Fruit fly (Drosophila melanogaster) whole organism, embryonic: Measurements from ENCODE around the gene CG7565.

Experiments
- ATbp ChIP-seq: fragments of 200-800 bp; sonication (Bioruptor generic); optimal IDR thresholded peaks from 2 replicates; lab custom pipeline; 2017; ENCODE audit warnings: missing biosample characterization, mild to moderate bottlenecking, missing genetic modification characterization, missing genetic modification reagents
- Ada2b ChIP-seq: fragments of 200-800 bp; sonication (Bioruptor generic); IDR thresholded peaks from 2 replicates; pipeline ENCODE4 v1.3.6; 2022; ENCODE audit warnings: missing biosample characterization, missing genetic modification characterization
- Blimp-1 ChIP-seq: fragments of 200-800 bp; sonication (Bioruptor generic); optimal IDR thresholded peaks from 3 replicates; lab custom pipeline; 2018; ENCODE audit warnings: missing biosample characterization, missing genetic modification characterization, mild to moderate bottlenecking, moderate library complexity, missing genetic modification reagents
- Bteb2 ChIP-seq: fragments of 200-800 bp; sonication (Bioruptor generic); optimal IDR thresholded peaks from 2 replicates; lab custom pipeline; 2016; ENCODE audit warnings: missing biosample characterization, missing genetic modification characterization
- C15 ChIP-seq: fragments of 200-800 bp; sonication (Bioruptor generic); IDR thresholded peaks from 3 replicates; pipeline ENCODE4 v1.3.6; 2022; ENCODE audit warnings: missing biosample characterization, missing genetic modification characterization
- CG13296 ChIP-seq: fragments of 200-800 bp; sonication (Bioruptor generic); optimal IDR thresholded peaks from 3 replicates; lab custom pipeline; 2018; ENCODE audit warnings: missing biosample characterization, mild to moderate bottlenecking, missing genetic modification characterization
- CG14014 ChIP-seq: fragments of 200-800 bp; sonication (Bioruptor generic); IDR thresholded peaks from 2 replicates; pipeline ENCODE4 v1.3.6; 2022; ENCODE audit warnings: missing biosample characterization, missing genetic modification characterization
- CG15514 ChIP-seq: fragments of 200-800 bp; sonication (Bioruptor generic); optimal IDR thresholded peaks from 3 replicates; lab custom pipeline; 2017; ENCODE audit warnings: missing biosample characterization, missing genetic modification characterization, mild to moderate bottlenecking, moderate library complexity, missing genetic modification reagents
- CG17385 ChIP-seq: fragments of 200-800 bp; sonication (Bioruptor generic); optimal IDR thresholded peaks from 3 replicates; lab custom pipeline; 2018; ENCODE audit warnings: missing biosample characterization, mild to moderate bottlenecking, missing genetic modification characterization
- CG18599 ChIP-seq: fragments of 200-800 bp; sonication (Bioruptor generic); optimal IDR thresholded peaks from 3 replicates; lab custom pipeline; 2017; ENCODE audit warnings: missing biosample characterization, missing genetic modification characterization, mild to moderate bottlenecking, moderate library complexity, missing genetic modification reagents
- CG18764 ChIP-seq: fragments of 200-800 bp; sonication (Bioruptor generic); optimal IDR thresholded peaks from 3 replicates; lab custom pipeline; 2016; ENCODE audit warnings: missing biosample characterization, missing genetic modification characterization
- CG2678 ChIP-seq: fragments of 200-800 bp; sonication (Bioruptor generic); optimal IDR thresholded peaks from 3 replicates; lab custom pipeline; 2019; ENCODE audit warnings: missing biosample characterization, mild to moderate bottlenecking, missing genetic modification characterization, moderate library complexity
- CG3407 ChIP-seq: fragments of 200-800 bp; sonication (Bioruptor generic); optimal IDR thresholded peaks from 2 replicates; lab custom pipeline; 2018; ENCODE audit warnings: missing biosample characterization, mild to moderate bottlenecking, missing genetic modification characterization
- CG34224 ChIP-seq: fragments of 200-800 bp; sonication (Bioruptor generic); IDR thresholded peaks from 3 replicates; pipeline ENCODE4 v1.3.6; 2022; ENCODE audit warnings: missing biosample characterization, missing genetic modification characterization; ENCODE audit not compliant: partially characterized antibody
- CG3995 ChIP-seq: fragments of 200-800 bp; sonication (Bioruptor generic); optimal IDR thresholded peaks from 3 replicates; lab custom pipeline; 2016; ENCODE audit warnings: missing biosample characterization, missing genetic modification characterization
- CG4424 ChIP-seq: fragments of 200-800 bp; sonication (Bioruptor generic); optimal IDR thresholded peaks from 3 replicates; lab custom pipeline; 2016; ENCODE audit warnings: missing biosample characterization, missing genetic modification characterization
- CG6683 ChIP-seq: fragments of 200-800 bp; sonication (Bioruptor generic); optimal IDR thresholded peaks from 2 replicates; lab custom pipeline; 2017; ENCODE audit warnings: missing biosample characterization, mild to moderate bottlenecking, missing genetic modification characterization, missing genetic modification reagents
- CG6689 ChIP-seq: fragments of 200-800 bp; sonication (Bioruptor generic); IDR thresholded peaks from 2 replicates; pipeline ENCODE4 v1.3.6; 2022; ENCODE audit warnings: missing biosample characterization, missing genetic modification characterization
- CG6791 ChIP-seq: fragments of 200-800 bp; sonication (Bioruptor generic); IDR thresholded peaks from 3 replicates; pipeline ENCODE4 v1.3.6; 2022; ENCODE audit warnings: missing biosample characterization, missing genetic modification characterization; ENCODE audit not compliant: partially characterized antibody
- CG6854 ChIP-seq: fragments of 200-800 bp; sonication (Bioruptor generic); optimal IDR thresholded peaks from 3 replicates; lab custom pipeline; 2017; ENCODE audit warnings: missing biosample characterization, mild to moderate bottlenecking, missing genetic modification characterization
- CG7357 ChIP-seq: fragments of 200-800 bp; sonication (Bioruptor generic); IDR thresholded peaks from 3 replicates; pipeline ENCODE4 v1.3.6; 2022; ENCODE audit warnings: missing biosample characterization, missing genetic modification characterization
- CG7786 ChIP-seq: fragments of 200-800 bp; sonication (Bioruptor generic); optimal IDR thresholded peaks from 2 replicates; lab custom pipeline; 2016; ENCODE audit warnings: missing biosample characterization, missing genetic modification characterization
- CG7839 ChIP-seq: fragments of 200-800 bp; sonication (Bioruptor generic); optimal IDR thresholded peaks from 3 replicates; lab custom pipeline; 2018; ENCODE audit warnings: missing biosample characterization, mild to moderate bottlenecking, missing genetic modification characterization, moderate library complexity
- CTCF ChIP-seq: fragments of 200-800 bp; sonication (Bioruptor generic); optimal IDR thresholded peaks from 2 replicates; lab custom pipeline; 2017; ENCODE audit warnings: missing biosample characterization, mild to moderate bottlenecking, missing genetic modification characterization, moderate library complexity
- CoRest ChIP-seq: fragments of 200-800 bp; sonication (Bioruptor generic); optimal IDR thresholded peaks from 3 replicates; lab custom pipeline; 2018; ENCODE audit warnings: missing biosample characterization, mild to moderate bottlenecking, missing genetic modification characterization, moderate library complexity
- D19A ChIP-seq: fragments of 200-800 bp; optimal IDR thresholded peaks from 3 replicates; lab custom pipeline; 2019; ENCODE audit warnings: missing biosample characterization, mild to moderate bottlenecking, missing genetic modification characterization, moderate library complexity
- Doc3 ChIP-seq: fragments of 200-800 bp; sonication (Bioruptor generic); IDR thresholded peaks from 3 replicates; pipeline ENCODE4 v1.3.6; 2022; ENCODE audit warnings: missing biosample characterization, missing genetic modification characterization; ENCODE audit not compliant: partially characterized antibody
- Fer2 ChIP-seq: fragments of 200-800 bp; sonication (Bioruptor generic); optimal IDR thresholded peaks from 2 replicates; lab custom pipeline; 2018; ENCODE audit warnings: missing biosample characterization, mild to moderate bottlenecking, missing genetic modification characterization, moderate library complexity
- MTF-1 ChIP-seq: fragments of 200-800 bp; sonication (Bioruptor generic); optimal IDR thresholded peaks from 2 replicates; lab custom pipeline; 2018; ENCODE audit warnings: missing biosample characterization, mild to moderate bottlenecking, missing genetic modification characterization, borderline replicate concordance
- Neu2 ChIP-seq: fragments of 200-800 bp; sonication (Bioruptor generic); optimal IDR thresholded peaks from 3 replicates; lab custom pipeline; 2016; ENCODE audit warnings: missing biosample characterization, missing genetic modification characterization, borderline replicate concordance
- Nf-YB ChIP-seq: fragments of 200-800 bp; sonication (Bioruptor generic); optimal IDR thresholded peaks from 3 replicates; lab custom pipeline; 2019; ENCODE audit warnings: missing biosample characterization, mild to moderate bottlenecking, missing genetic modification characterization, moderate library complexity
- Opbp ChIP-seq: fragments of 200-800 bp; sonication (Bioruptor generic); IDR thresholded peaks from 3 replicates; pipeline ENCODE4 v1.3.6; 2022; ENCODE audit warnings: missing biosample characterization, missing genetic modification characterization; ENCODE audit not compliant: partially characterized antibody
- Ptx1 ChIP-seq: fragments of 200-800 bp; sonication (Bioruptor generic); IDR thresholded peaks from 2 replicates; pipeline ENCODE4 v1.3.6; 2022; ENCODE audit warnings: missing biosample characterization, missing genetic modification characterization
- Scr ChIP-seq: fragments of 200-800 bp; sonication (Bioruptor generic); IDR thresholded peaks from 2 replicates; pipeline ENCODE4 v1.3.6; 2022; ENCODE audit warnings: missing biosample characterization, missing genetic modification characterization; ENCODE audit not compliant: partially characterized antibody
- Sox100B ChIP-seq: fragments of 200-800 bp; sonication (Bioruptor generic); optimal IDR thresholded peaks from 3 replicates; lab custom pipeline; 2018; ENCODE audit warnings: missing biosample characterization, mild to moderate bottlenecking, missing genetic modification characterization
- chm ChIP-seq: fragments of 200-800 bp; sonication (Bioruptor generic); IDR thresholded peaks from 2 replicates; pipeline ENCODE4 v1.3.6; 2022; ENCODE audit warnings: missing biosample characterization, missing genetic modification characterization
- dan ChIP-seq: fragments of 200-800 bp; sonication (Bioruptor generic); IDR thresholded peaks from 2 replicates; pipeline ENCODE4 v1.3.6; 2022; ENCODE audit warnings: missing biosample characterization, missing genetic modification characterization
- ems ChIP-seq: fragments of 200-800 bp; sonication (Bioruptor generic); optimal IDR thresholded peaks from 3 replicates; lab custom pipeline; 2016; ENCODE audit warnings: missing biosample characterization, missing genetic modification characterization
- esg ChIP-seq: fragments of 200-800 bp; sonication (Bioruptor generic); conservative IDR thresholded peaks from 2 replicates; pipeline ENCODE4 v1.3.6; 2022; ENCODE audit warnings: missing biosample characterization, missing genetic modification characterization
- gce ChIP-seq: fragments of 200-800 bp; sonication (Bioruptor generic); IDR thresholded peaks from 3 replicates; pipeline ENCODE4 v1.3.6; 2022; ENCODE audit warnings: missing biosample characterization, missing genetic modification characterization
- kni ChIP-seq: fragments of 200-800 bp; sonication (Bioruptor generic); optimal IDR thresholded peaks from 3 replicates; lab custom pipeline; 2017; ENCODE audit warnings: mild to moderate bottlenecking, missing biosample characterization, missing genetic modification reagents, missing genetic modification characterization
- nerfin-2 ChIP-seq: fragments of 200-800 bp; sonication (Bioruptor generic); IDR thresholded peaks from 2 replicates; pipeline ENCODE4 v1.3.6; 2022; ENCODE audit warnings: missing biosample characterization, missing genetic modification characterization; ENCODE audit not compliant: partially characterized antibody
- odd ChIP-seq: fragments of 200-800 bp; sonication (Bioruptor generic); optimal IDR thresholded peaks from 2 replicates; lab custom pipeline; 2017; ENCODE audit warnings: missing biosample characterization, mild to moderate bottlenecking, missing genetic modification characterization
- slbo ChIP-seq: fragments of 200-800 bp; sonication (Bioruptor generic); IDR thresholded peaks from 2 replicates; pipeline ENCODE4 v1.3.6; 2022; ENCODE audit warnings: missing biosample characterization, missing genetic modification characterization
- slp2 ChIP-seq: fragments of 200-800 bp; sonication (Bioruptor generic); optimal IDR thresholded peaks from 2 replicates; lab custom pipeline; 2016; ENCODE audit warnings: missing biosample characterization, missing genetic modification characterization
- sr ChIP-seq: fragments of 200-800 bp; sonication (Bioruptor generic); IDR thresholded peaks from 3 replicates; pipeline ENCODE4 v1.3.6; 2022; ENCODE audit warnings: missing biosample characterization, missing genetic modification characterization
- tap ChIP-seq: fragments of 200-800 bp; optimal IDR thresholded peaks from 3 replicates; lab custom pipeline; 2019; ENCODE audit warnings: missing biosample characterization, mild to moderate bottlenecking, missing genetic modification characterization, moderate library complexity
- unc-4 ChIP-seq: fragments of 200-800 bp; sonication (Bioruptor generic); IDR thresholded peaks from 2 replicates; pipeline ENCODE4 v1.3.6; 2022; ENCODE audit warnings: missing biosample characterization, missing genetic modification characterization; ENCODE audit not compliant: partially characterized antibody
- wdn ChIP-seq: fragments of 200-800 bp; sonication (Bioruptor generic); IDR thresholded peaks from 2 replicates; pipeline ENCODE4 v1.3.6; 2022; ENCODE audit warnings: missing biosample characterization, missing genetic modification characterization
- wor ChIP-seq: fragments of 200-800 bp; sonication (Bioruptor generic); IDR thresholded peaks from 2 replicates; pipeline ENCODE4 v1.3.6; 2022; ENCODE audit warnings: missing biosample characterization, missing genetic modification characterization

Gene CG7565

DNA sequence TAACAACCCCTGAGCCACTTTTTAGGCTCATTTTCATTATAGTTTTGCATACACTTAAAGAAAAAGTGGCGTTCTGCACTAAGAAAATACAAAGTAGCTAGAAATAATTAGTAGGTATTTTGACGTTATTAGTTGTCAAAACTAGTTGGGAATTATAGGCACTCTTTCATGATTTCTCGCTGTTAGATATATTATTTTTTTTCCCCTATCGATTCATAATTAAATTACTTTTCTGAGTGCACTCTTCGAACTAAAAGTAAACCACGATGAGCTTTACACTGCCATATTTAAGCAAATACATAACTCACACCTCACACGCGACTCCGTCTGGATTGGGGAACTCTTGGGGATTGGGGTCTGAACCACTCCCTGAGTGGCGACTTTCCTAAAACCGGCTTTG, 18.9 kb downstream of the CG7565 start (continued):
- TF ChIP-seq CG2678 (peak; percentile 88), CG7357 (GFP tag; lab: Robert Waterston, UW) (0 out of 3 replicates have a peak, but pooled peaks have one; percentile 33), D19A (tag; lab: Kevin White, UChicago) (peak; percentile 66), CG17385 (peak; percentile 4), Doc3 (GFP tag; lab: Robert Waterston, UW) (no peak), C15 (GFP tag; lab: Robert Waterston, UW) (peak; percentile 52; the same call in 1 of the 3 replicates), wdn (GFP tag; lab: Robert Waterston, UW) (no peak), Scr (GFP tag; lab: Robert Waterston, UW) (no peak), CG7839 (tag; lab: Kevin White, UChicago) (peak; percentile 81), CTCF (peak; percentile 24), CG18764 (GFP tag; lab: Kevin White, UChicago) (peak; percentile 67), CG14014 (GFP tag; lab: Robert Waterston, UW) (peak; percentile 28; the same call in 1 of the 2 replicates), ems (GFP tag; lab: Kevin White, UChicago) (no peak), CG15514 (GFP tag; lab: Kevin White, UChicago) (peak; percentile 39), CG7786 (GFP tag; lab: Kevin White, UChicago) (no peak), Ada2b (peak; percentile 68), CG13296 (peak; percentile 73), wor (peak; percentile 33; the same call in 1 of the 2 replicates), kni (GFP tag; lab: Kevin White, UChicago) (peak; percentile 57), CG6791 (no peak), Sox100B (GFP tag; lab: Kevin White, UChicago) (peak; percentile 62), esg (GFP tag; lab: Robert Waterston, UW) (peak; percentile 59; the same call in 1 of the 2 replicates), sr (GFP tag; lab: Robert Waterston, UW) (no peak), gce (0 out of 3 replicates have a peak, but pooled peaks have one; percentile 49), slp2 (GFP tag; lab: Kevin White, UChicago) (no peak), CG6689 (GFP tag; lab: Robert Waterston, UW) (peak; percentile 68), CG4424 (GFP tag; lab: Kevin White, UChicago) (peak; percentile 79), odd (GFP tag; lab: Kevin White, UChicago) (no peak), nerfin-2 (no peak), Ptx1 (GFP tag; lab: Robert Waterston, UW) (peak; percentile 70), slbo (GFP tag; lab: Robert Waterston, UW) (peak; percentile 68), CG6854 (GFP tag; lab: Kevin White, UChicago) (peak; percentile 12), CG6683 (GFP tag; lab: Kevin White, UChicago) (peak; percentile 47), chm (GFP tag; lab: Robert Waterston, UW) (no peak), Nf-YB (GFP tag; lab: Kevin White, UChicago) (no peak), Fer2 (peak; percentile 31), CoRest (tag; lab: Kevin White, UChicago) (peak; percentile 31), Blimp-1 (GFP tag; lab: Kevin White, UChicago) (peak; percentile 82), CG3995 (peak; percentile 58), Neu2 (GFP tag; lab: Kevin White, UChicago) (no peak), CG18599 (GFP tag; lab: Kevin White, UChicago) (peak; percentile 83), unc-4 (GFP tag; lab: Robert Waterston, UW) (no peak), Bteb2 (GFP tag; lab: Kevin White, UChicago) (no peak), CG34224 (GFP tag; lab: Robert Waterston, UW) (no peak), CG3407 (GFP tag; lab: Kevin White, UChicago) (no peak), MTF-1 (peak; percentile 59), Opbp (GFP tag; lab: Robert Waterston, UW) (no peak), tap (tag; lab: Kevin White, UChicago) (peak; percentile 73), ATbp (GFP tag; lab: Kevin White, UChicago) (peak; percentile 25), dan (no peak)
